Worm (Caenorhabditis elegans): ENCODE measurements around the gene dhs-31.

dhs-31 gene

ce11 chrIV:10085401-10086187, 44.9 kb upstream of the dhs-31 start, which contains the start of the genes col-2 and ndc-80:
Gene col-2 (minus strand): TSS chrIV:10085451.
Gene ndc-80 (plus strand): TSS chrIV:10086137.
- TF ChIP-seq madf-9 (GFP tag; conservative IDR thresholded peaks at IDR 0.05) (no peak), nhr-11 (tag; optimal IDR thresholded peaks at IDR 0.05) (peak; percentile 35), R02D3.7 (tag; optimal IDR thresholded peaks at IDR 0.05) (no peak), zfp-2 (tag; optimal IDR thresholded peaks at IDR 0.05) (no peak), mep-1 (tag; optimal IDR thresholded peaks at IDR 0.05) (no peak), aly-2 (tag; optimal IDR thresholded peaks at IDR 0.05) (no peak), arid-1 (GFP tag; conservative IDR thresholded peaks at IDR 0.05) (no peak), ceh-28 (tag; optimal IDR thresholded peaks at IDR 0.05) (no peak), lim-7 (GFP tag; IDR thresholded peaks at IDR 0.05) (no peak), mes-2 (tag; optimal IDR thresholded peaks at IDR 0.05; ENCODE audit: poor library complexity, severe bottlenecking) (peak; percentile 95), lin-13 (GFP tag; optimal IDR thresholded peaks at IDR 0.05) (peak; percentile 37), nhr-6 (tag; optimal IDR thresholded peaks at IDR 0.05) (peak; percentile 82), T26A8.4 (GFP tag; IDR thresholded peaks at IDR 0.05) (no peak), mxl-3 (GFP tag; optimal IDR thresholded peaks at IDR 0.05) (peak; percentile 27), sdz-12 (GFP tag; optimal IDR thresholded peaks at IDR 0.05) (no peak), duxl-1 (tag; optimal IDR thresholded peaks at IDR 0.05; ENCODE audit: poor library complexity) (no peak), mxl-2 (GFP tag; conservative IDR thresholded peaks at IDR 0.05) (no peak), lir-3 (tag; optimal IDR thresholded peaks at IDR 0.05) (no peak), rbr-2 (tag; optimal IDR thresholded peaks at IDR 0.05) (peak; percentile 43), jun-1 (tag; optimal IDR thresholded peaks at IDR 0.05) (no peak), hlh-11 (tag; optimal IDR thresholded peaks at IDR 0.05) (peak; percentile 19), daf-16 (GFP tag; optimal IDR thresholded peaks at IDR 0.05) (no peak), daf-16 (tag; optimal IDR thresholded peaks at IDR 0.05) (no peak), ztf-7 (tag; optimal IDR thresholded peaks at IDR 0.05) (no peak), mdl-1 (tag; optimal IDR thresholded peaks at IDR 0.05) (peak in 1 of 2 experiments; percentile 0), hlh-30 (tag; optimal IDR thresholded peaks at IDR 0.05; ENCODE audit: insufficient read depth) (no peak), lsy-2 (tag; optimal IDR thresholded peaks at IDR 0.05) (no peak), skn-1 (tag; optimal IDR thresholded peaks at IDR 0.05) (no peak), egl-43 (GFP tag; IDR thresholded peaks at IDR 0.05) (no peak), F49E8.2 (tag; optimal IDR thresholded peaks at IDR 0.05; ENCODE audit: borderline replicate concordance) (no peak), spr-1 (tag; optimal IDR thresholded peaks at IDR 0.05) (no peak), ceh-62 (tag; optimal IDR thresholded peaks at IDR 0.05) (no peak), dmd-8 (GFP tag; IDR thresholded peaks at IDR 0.05) (no peak), lin-1 (GFP tag; IDR thresholded peaks at IDR 0.05) (no peak), ZK337.2 (GFP tag; IDR thresholded peaks at IDR 0.05) (peak; percentile 59; the same call in 1 of the 2 replicates), ctbp-1 (GFP tag; IDR thresholded peaks at IDR 0.05) (no peak), vab-7 (GFP tag; IDR thresholded peaks at IDR 0.05) (no peak), ceh-32 (tag; optimal IDR thresholded peaks at IDR 0.05; ENCODE audit: poor library complexity) (no peak), spr-3 (GFP tag; optimal IDR thresholded peaks at IDR 0.05) (no peak), zfp-3 (GFP tag; conservative IDR thresholded peaks at IDR 0.05) (no peak), hmg-1.1 (GFP tag; IDR thresholded peaks at IDR 0.05) (no peak; the same call in 1 of the 2 replicates), daf-8 (GFP tag; IDR thresholded peaks at IDR 0.05) (no peak), ama-1 (optimal IDR thresholded peaks at IDR 0.05) (no peak), F37D6.2 (tag; optimal IDR thresholded peaks at IDR 0.05) (no peak), tag-97 (GFP tag; IDR thresholded peaks at IDR 0.05) (no peak), F10B5.3 (tag; optimal IDR thresholded peaks at IDR 0.05) (no peak), ces-1 (GFP tag; optimal IDR thresholded peaks at IDR 0.05) (no peak), nhr-102 (tag; optimal IDR thresholded peaks at IDR 0.05) (no peak), F44E2.7 (GFP tag; IDR thresholded peaks at IDR 0.05) (no peak), dmd-6 (GFP tag; IDR thresholded peaks at IDR 0.05) (no peak)

Data from whole organism, L4 larva.